In genomic region chrX:14743819-14744218, dm6 we compare ENCODE assay signal across 5 fruit fly cellular contexts.
A peak's percentile ranks its signal among the peaks of the same experiment; 100 is the strongest.
TF ChIP-seq lines count a peak whose summit lies in the region.

No protein-coding gene starts in this region.

- TF ChIP-seq CTCF in whole organism, embryonic (GFP tag; optimal IDR thresholded peaks at IDR 0.05; lab: Kevin White, UChicago): no peak

TF ChIP-seq in whole organism, adult, 20 proteins besides CTCF, POLR2A, EP300 and RAD21:
- TF ChIP-seq kay (GFP tag; lab: Kevin White, UChicago; ENCODE audit: borderline replicate concordance) (peak; percentile 7), Clk (GFP tag; optimal IDR thresholded peaks at IDR 0.05; lab: Kevin White, UChicago) (no peak), CG33017 (tag; optimal IDR thresholded peaks at IDR 0.05; lab: Kevin White, UChicago) (no peak), toe (GFP tag; optimal IDR thresholded peaks at IDR 0.05; lab: Kevin White, UChicago) (no peak)

TF ChIP-seq in whole organism, embryonic, 481 proteins besides CTCF, POLR2A, EP300 and RAD21 (continues in another document):
- TF ChIP-seq CG5180 (GFP tag; optimal IDR thresholded peaks at IDR 0.05; lab: Kevin White, UChicago) (no peak), CG15073 (GFP tag; optimal IDR thresholded peaks at IDR 0.05; lab: Kevin White, UChicago) (no peak), z (GFP tag; IDR thresholded peaks at IDR 0.05; lab: Robert Waterston, UW) (no peak), stc (GFP tag; IDR thresholded peaks at IDR 0.05; lab: Robert Waterston, UW) (peak; percentile 39; the same call in 1 of the 2 replicates), sr (GFP tag; IDR thresholded peaks at IDR 0.05; lab: Robert Waterston, UW) (no peak), CG8924 (tag; optimal IDR thresholded peaks at IDR 0.05; lab: Kevin White, UChicago) (peak; percentile 56), CG17802 (tag; optimal IDR thresholded peaks at IDR 0.05; lab: Kevin White, UChicago) (no peak), tap (tag; optimal IDR thresholded peaks at IDR 0.05; lab: Kevin White, UChicago) (peak; percentile 15), Hmr (GFP tag; optimal IDR thresholded peaks at IDR 0.05; lab: Kevin White, UChicago) (peak; percentile 27), TFAM (GFP tag; optimal IDR thresholded peaks at IDR 0.05; lab: Kevin White, UChicago) (no peak), fd64A (GFP tag; optimal IDR thresholded peaks at IDR 0.05; lab: Kevin White, UChicago) (no peak), CHES-1-like (GFP tag; optimal IDR thresholded peaks at IDR 0.05; lab: Kevin White, UChicago) (no peak), CG6791 (GFP tag; IDR thresholded peaks at IDR 0.05; lab: Robert Waterston, UW; ENCODE audit: partially characterized antibody) (no peak), CG12942 (GFP tag; optimal IDR thresholded peaks at IDR 0.05; lab: Kevin White, UChicago) (no peak), grau (tag; optimal IDR thresholded peaks at IDR 0.05; lab: Kevin White, UChicago) (peak; percentile 65), CG14965 (GFP tag; optimal IDR thresholded peaks at IDR 0.05; lab: Kevin White, UChicago; ENCODE audit: borderline replicate concordance) (no peak), seq (GFP tag; IDR thresholded peaks at IDR 0.05; lab: Robert Waterston, UW) (no peak), CG9817 (tag; optimal IDR thresholded peaks at IDR 0.05; lab: Kevin White, UChicago) (peak; percentile 24), CG33557 (GFP tag; optimal IDR thresholded peaks at IDR 0.05; lab: Kevin White, UChicago) (peak; percentile 21), pan (optimal IDR thresholded peaks at IDR 0.05; lab: Kevin White, UChicago) (no peak), pan (GFP tag; optimal IDR thresholded peaks at IDR 0.05 in 1 of 2, IDR thresholded peaks at IDR 0.05 in 1 of 2) (peak in 1 of 2 experiments; percentile 63), eyg (GFP tag; optimal IDR thresholded peaks at IDR 0.05; lab: Kevin White, UChicago) (no peak)

TF ChIP-seq in whole organism, prepupa, 60 proteins besides CTCF, POLR2A, EP300 and RAD21 (continues in another document):
- TF ChIP-seq lz (GFP tag; optimal IDR thresholded peaks at IDR 0.05; lab: Kevin White, UChicago) (peak; percentile 23), Smox (GFP tag; optimal IDR thresholded peaks at IDR 0.05; lab: Kevin White, UChicago) (peak; percentile 35), net (GFP tag; optimal IDR thresholded peaks at IDR 0.05; lab: Kevin White, UChicago) (no peak), Blimp-1 (GFP tag; optimal IDR thresholded peaks at IDR 0.05; lab: Kevin White, UChicago) (no peak), Hr4 (GFP tag; optimal IDR thresholded peaks at IDR 0.05; lab: Kevin White, UChicago) (peak; percentile 2), OdsH (GFP tag; optimal IDR thresholded peaks at IDR 0.05; lab: Kevin White, UChicago) (peak; percentile 12), Gug (GFP tag; IDR thresholded peaks at IDR 0.05; lab: Robert Waterston, UW) (no peak), Eip93F (GFP tag; optimal IDR thresholded peaks at IDR 0.05; lab: Kevin White, UChicago) (no peak), CG34406 (GFP tag; optimal IDR thresholded peaks at IDR 0.05; lab: Kevin White, UChicago) (peak; percentile 6), cyc (GFP tag; optimal IDR thresholded peaks at IDR 0.05; lab: Kevin White, UChicago) (no peak), esn (GFP tag; optimal IDR thresholded peaks at IDR 0.05; lab: Kevin White, UChicago) (peak; percentile 40), Eip75B (GFP tag; optimal IDR thresholded peaks at IDR 0.05; lab: Kevin White, UChicago) (no peak), CG31627 (GFP tag; optimal IDR thresholded peaks at IDR 0.05; lab: Kevin White, UChicago) (peak; percentile 13), dsx (GFP tag; optimal IDR thresholded peaks at IDR 0.05; lab: Kevin White, UChicago; ENCODE audit: poor library complexity, severe bottlenecking) (no peak), eg (GFP tag; IDR thresholded peaks at IDR 0.05; lab: Robert Waterston, UW) (peak; percentile 51; the same call in 2 of the 3 replicates), CG3032 (tag; optimal IDR thresholded peaks at IDR 0.05; lab: Kevin White, UChicago) (no peak), pdm3 (GFP tag; optimal IDR thresholded peaks at IDR 0.05; lab: Kevin White, UChicago) (no peak), CG11294 (GFP tag; IDR thresholded peaks at IDR 0.05; lab: Robert Waterston, UW) (no peak), CG6276 (GFP tag; optimal IDR thresholded peaks at IDR 0.05; lab: Kevin White, UChicago) (no peak), svp (GFP tag; lab: Kevin White, UChicago) (peak; percentile 77), Eip78C (GFP tag; lab: Kevin White, UChicago) (peak; percentile 69), Ets96B (tag; optimal IDR thresholded peaks at IDR 0.05; lab: Kevin White, UChicago) (no peak), Hr38 (GFP tag; optimal IDR thresholded peaks at IDR 0.05; lab: Kevin White, UChicago) (no peak), fkh (GFP tag; optimal IDR thresholded peaks at IDR 0.05; lab: Kevin White, UChicago) (no peak)

TF ChIP-seq in whole organism, pupa, 21 proteins besides CTCF, POLR2A, EP300 and RAD21:
- TF ChIP-seq Snoo (tag; optimal IDR thresholded peaks at IDR 0.05; lab: Kevin White, UChicago) (no peak), Pif1B (GFP tag; optimal IDR thresholded peaks at IDR 0.05; lab: Kevin White, UChicago) (no peak), fd96Ca (GFP tag; IDR thresholded peaks at IDR 0.05; lab: Robert Waterston, UW) (no peak), CG9948 (tag; optimal IDR thresholded peaks at IDR 0.05; lab: Kevin White, UChicago) (no peak), CG8159 (tag; optimal IDR thresholded peaks at IDR 0.05; lab: Kevin White, UChicago) (peak; percentile 27), CG12605 (GFP tag; IDR thresholded peaks at IDR 0.05; lab: Robert Waterston, UW) (no peak), Pif1A (GFP tag; optimal IDR thresholded peaks at IDR 0.05; lab: Kevin White, UChicago) (peak; percentile 6), CG13204 (GFP tag; optimal IDR thresholded peaks at IDR 0.05; lab: Kevin White, UChicago) (no peak), CG34367 (tag; optimal IDR thresholded peaks at IDR 0.05; lab: Kevin White, UChicago) (no peak), EcR (GFP tag; optimal IDR thresholded peaks at IDR 0.05; lab: Kevin White, UChicago) (no peak), CG17806 (tag; optimal IDR thresholded peaks at IDR 0.05; lab: Kevin White, UChicago) (no peak), CG8301 (tag; optimal IDR thresholded peaks at IDR 0.05; lab: Kevin White, UChicago) (no peak), Ets98B (GFP tag; IDR thresholded peaks at IDR 0.05; lab: Robert Waterston, UW) (0 out of 2 replicates have a peak, but pooled peaks have one; percentile 10), gl (tag; optimal IDR thresholded peaks at IDR 0.05; lab: Kevin White, UChicago) (no peak), CG32121 (GFP tag; IDR thresholded peaks at IDR 0.05; lab: Robert Waterston, UW) (0 out of 2 replicates have a peak, but pooled peaks have one; percentile 11), D1 (tag; optimal IDR thresholded peaks at IDR 0.05; lab: Kevin White, UChicago) (no peak), CG14655 (GFP tag; optimal IDR thresholded peaks at IDR 0.05; lab: Kevin White, UChicago) (no peak), CG10348 (GFP tag; IDR thresholded peaks at IDR 0.05; lab: Robert Waterston, UW) (no peak), rn (GFP tag; IDR thresholded peaks at IDR 0.05; lab: Robert Waterston, UW) (no peak), CG4496 (GFP tag; IDR thresholded peaks at IDR 0.05; lab: Robert Waterston, UW) (no peak; the same call in 2 of the 3 replicates), CG15710 (tag; optimal IDR thresholded peaks at IDR 0.05; lab: Kevin White, UChicago) (no peak)

TF ChIP-seq in whole organism, wandering third instar larva, 38 proteins besides CTCF, POLR2A, EP300 and RAD21 (continues in another document):
- peak; percentile 16 for TF ChIP-seq dmrt93B (GFP tag; optimal IDR thresholded peaks at IDR 0.05; lab: Kevin White, UChicago)
- peak; percentile 33 for TF ChIP-seq woc (GFP tag; optimal IDR thresholded peaks at IDR 0.05; lab: Kevin White, UChicago)
- TF ChIP-seq sv (GFP tag; optimal IDR thresholded peaks at IDR 0.05; lab: Kevin White, UChicago): no peak
- no peak for TF ChIP-seq Hnf4 (GFP tag; optimal IDR thresholded peaks at IDR 0.05; lab: Kevin White, UChicago)
- TF ChIP-seq rgr (GFP tag; optimal IDR thresholded peaks at IDR 0.05; lab: Kevin White, UChicago): peak; percentile 22
- no peak for TF ChIP-seq Dfd (GFP tag; optimal IDR thresholded peaks at IDR 0.05; lab: Kevin White, UChicago)
- no peak for TF ChIP-seq sage (GFP tag; optimal IDR thresholded peaks at IDR 0.05; lab: Kevin White, UChicago)
- peak; percentile 51 for TF ChIP-seq fru (GFP tag; optimal IDR thresholded peaks at IDR 0.05; lab: Kevin White, UChicago)
- no peak for TF ChIP-seq N (GFP tag; optimal IDR thresholded peaks at IDR 0.05; lab: Kevin White, UChicago)
- TF ChIP-seq ey (GFP tag; optimal IDR thresholded peaks at IDR 0.05; lab: Kevin White, UChicago): no peak
- no peak for TF ChIP-seq lola (GFP tag; optimal IDR thresholded peaks at IDR 0.05; lab: Kevin White, UChicago)
- TF ChIP-seq Rel (GFP tag; optimal IDR thresholded peaks at IDR 0.05; lab: Kevin White, UChicago): no peak
- TF ChIP-seq Rel (tag; optimal IDR thresholded peaks at IDR 0.05; lab: Kevin White, UChicago): no peak
- TF ChIP-seq GATAd (GFP tag; optimal IDR thresholded peaks at IDR 0.05; lab: Kevin White, UChicago): no peak
- no peak for TF ChIP-seq Jra (GFP tag; optimal IDR thresholded peaks at IDR 0.05; lab: Kevin White, UChicago)
- peak in 1 of 2 experiments; percentile 39 for TF ChIP-seq foxo (GFP tag; optimal IDR thresholded peaks at IDR 0.05; lab: Kevin White, UChicago)
- peak; percentile 17 for TF ChIP-seq h (GFP tag; optimal IDR thresholded peaks at IDR 0.05; lab: Kevin White, UChicago)
- no peak for TF ChIP-seq Hr78 (GFP tag; optimal IDR thresholded peaks at IDR 0.05; lab: Kevin White, UChicago)
- TF ChIP-seq usp (GFP tag; optimal IDR thresholded peaks at IDR 0.05; lab: Kevin White, UChicago): no peak
- TF ChIP-seq Vsx2 (GFP tag; optimal IDR thresholded peaks at IDR 0.05; lab: Kevin White, UChicago; ENCODE audit: partially characterized antibody): no peak
- TF ChIP-seq HLH106 (tag; optimal IDR thresholded peaks at IDR 0.05; lab: Kevin White, UChicago): peak; percentile 28
- TF ChIP-seq OdsH (GFP tag; optimal IDR thresholded peaks at IDR 0.05; lab: Kevin White, UChicago): peak; percentile 26
- no peak for TF ChIP-seq brk (GFP tag; optimal IDR thresholded peaks at IDR 0.05; lab: Kevin White, UChicago)
- TF ChIP-seq dsf (GFP tag; optimal IDR thresholded peaks at IDR 0.05; lab: Kevin White, UChicago; ENCODE audit: borderline replicate concordance): no peak
- TF ChIP-seq dl (GFP tag; optimal IDR thresholded peaks at IDR 0.05; lab: Kevin White, UChicago; ENCODE audit: insufficient read depth in 1 of 2, partially characterized antibody in 2 of 2): no peak
- TF ChIP-seq jim (GFP tag; optimal IDR thresholded peaks at IDR 0.05; lab: Kevin White, UChicago): no peak
- peak; percentile 34 for TF ChIP-seq Sp1 (GFP tag; optimal IDR thresholded peaks at IDR 0.05; lab: Kevin White, UChicago)
- no peak for TF ChIP-seq CrebA (GFP tag; optimal IDR thresholded peaks at IDR 0.05; lab: Kevin White, UChicago; ENCODE audit: borderline replicate concordance)
- peak; percentile 19 for TF ChIP-seq psq (GFP tag; optimal IDR thresholded peaks at IDR 0.05; lab: Kevin White, UChicago)
- no peak for TF ChIP-seq br (GFP tag; optimal IDR thresholded peaks at IDR 0.05; lab: Kevin White, UChicago)
- no peak for TF ChIP-seq CG32264 (GFP tag; optimal IDR thresholded peaks at IDR 0.05; lab: Kevin White, UChicago)
